Worm (Caenorhabditis elegans): ENCODE data around the gene F45F2.11.

- no peak for TF ChIP-seq nhr-11 (tag; optimal IDR thresholded peaks at IDR 0.05)
- TF ChIP-seq sem-4 (tag; optimal IDR thresholded peaks at IDR 0.05), result no peak
- no peak for TF ChIP-seq blmp-1 (tag; optimal IDR thresholded peaks at IDR 0.05; ENCODE audit: insufficient read depth)
- TF ChIP-seq aly-2 (tag; optimal IDR thresholded peaks at IDR 0.05), result no peak
- no peak for TF ChIP-seq sma-9 (GFP tag; optimal IDR thresholded peaks at IDR 0.05)
- TF ChIP-seq sma-9 (tag; optimal IDR thresholded peaks at IDR 0.05), result no peak
- TF ChIP-seq ZK546.5 (tag; optimal IDR thresholded peaks at IDR 0.05), result no peak
- no peak for TF ChIP-seq sma-3 (GFP tag; optimal IDR thresholded peaks at IDR 0.05)
- no peak for TF ChIP-seq lin-39 (tag; optimal IDR thresholded peaks at IDR 0.05)
Observed at ce11 chrV:8517711-8518110, 3.0 kb downstream of the F45F2.11 start.
